Fruit fly (Drosophila melanogaster) whole organism, embryonic: ENCODE results near the gene Lcp65Ad.

ENCODE experiments used
- Atf6 ChIP-seq: fragments of 200-800 bp; sonication (Bioruptor generic); IDR thresholded peaks from 2 replicates; pipeline ENCODE4 v1.3.6; 2022; ENCODE audit warnings: missing biosample characterization, missing genetic modification characterization
- CG12155 ChIP-seq: fragments of 200-800 bp; sonication (Bioruptor generic); optimal IDR thresholded peaks from 3 replicates; lab custom pipeline; 2016; ENCODE audit warnings: missing biosample characterization, missing genetic modification characterization
- CG12299 ChIP-seq: fragments of 200-800 bp; sonication (Bioruptor generic); optimal IDR thresholded peaks from 2 replicates; lab custom pipeline; 2018; ENCODE audit warnings: missing biosample characterization, mild to moderate bottlenecking, missing genetic modification characterization
- CG13894 ChIP-seq: fragments of 200-800 bp; sonication (Bioruptor generic); optimal IDR thresholded peaks from 3 replicates; lab custom pipeline; 2018; ENCODE audit warnings: missing biosample characterization, mild to moderate bottlenecking, missing genetic modification characterization, moderate library complexity
- CG18476 ChIP-seq: fragments of 200-800 bp; sonication (Bioruptor generic); optimal IDR thresholded peaks from 2 replicates; lab custom pipeline; 2016; ENCODE audit warnings: missing biosample characterization, mild to moderate bottlenecking, missing genetic modification characterization
- CG2678 ChIP-seq: fragments of 200-800 bp; sonication (Bioruptor generic); optimal IDR thresholded peaks from 3 replicates; lab custom pipeline; 2019; ENCODE audit warnings: missing biosample characterization, mild to moderate bottlenecking, missing genetic modification characterization, moderate library complexity
- CG3065 ChIP-seq: fragments of 200-800 bp; sonication (Bioruptor generic); optimal IDR thresholded peaks from 2 replicates; lab custom pipeline; 2016; ENCODE audit warnings: missing biosample characterization, missing genetic modification characterization
- CG3163 ChIP-seq: fragments of 200-800 bp; sonication (Bioruptor generic); optimal IDR thresholded peaks from 3 replicates; lab custom pipeline; 2016; ENCODE audit warnings: missing biosample characterization, missing genetic modification characterization
- CG32532 ChIP-seq: fragments of 200-800 bp; sonication (Bioruptor generic); IDR thresholded peaks from 2 replicates; pipeline ENCODE4 v1.3.6; 2022; ENCODE audit warnings: missing biosample characterization, missing genetic modification characterization
- CG3407 ChIP-seq: fragments of 200-800 bp; sonication (Bioruptor generic); optimal IDR thresholded peaks from 2 replicates; lab custom pipeline; 2018; ENCODE audit warnings: missing biosample characterization, mild to moderate bottlenecking, missing genetic modification characterization
- CG3838 ChIP-seq: fragments of 200-800 bp; sonication (Bioruptor generic); optimal IDR thresholded peaks from 3 replicates; lab custom pipeline; 2016; ENCODE audit warnings: missing biosample characterization, missing genetic modification characterization
- CG42726 ChIP-seq: fragments of 200-800 bp; sonication (Bioruptor generic); IDR thresholded peaks from 2 replicates; pipeline ENCODE4 v1.3.6; 2022; ENCODE audit warnings: missing biosample characterization, missing genetic modification characterization; ENCODE audit not compliant: partially characterized antibody
- CG4328 ChIP-seq: fragments of 200-800 bp; sonication (Bioruptor generic); optimal IDR thresholded peaks from 3 replicates; lab custom pipeline; 2017; ENCODE audit warnings: missing biosample characterization, missing genetic modification reagents, missing genetic modification characterization
- CG4730 ChIP-seq: fragments of 200-800 bp; sonication (Bioruptor generic); IDR thresholded peaks from 2 replicates; pipeline ENCODE4 v1.3.6; 2022; ENCODE audit warnings: missing biosample characterization, missing genetic modification characterization
- CG6765 ChIP-seq: fragments of 200-800 bp; sonication (Bioruptor generic); optimal IDR thresholded peaks from 3 replicates; lab custom pipeline; 2017; ENCODE audit warnings: missing biosample characterization, mild to moderate bottlenecking, missing genetic modification characterization
- CG7839 ChIP-seq: fragments of 200-800 bp; sonication (Bioruptor generic); optimal IDR thresholded peaks from 3 replicates; lab custom pipeline; 2018; ENCODE audit warnings: missing biosample characterization, mild to moderate bottlenecking, missing genetic modification characterization, moderate library complexity
- CG8765 ChIP-seq: fragments of 200-800 bp; sonication (Bioruptor generic); IDR thresholded peaks from 2 replicates; pipeline ENCODE4 v1.3.6; 2022; ENCODE audit warnings: missing biosample characterization, missing genetic modification characterization
- D ChIP-seq, 2 experiments: fragments of 200-800 bp in 1 of 2; fragments of >200 bp in 1 of 2; sonication (Bioruptor generic) in 1 of 2; optimal IDR thresholded peaks; 2 replicates in 1 of 2; 3 replicates in 1 of 2; lab custom pipeline; 2017; ENCODE audit warnings: mild to moderate bottlenecking in 1 of 2, missing biosample characterization in 1 of 2, missing genetic modification characterization in 1 of 2, missing genetic modification reagents in 1 of 2
- Elba2 ChIP-seq: fragments of 200-800 bp; sonication (Bioruptor generic); optimal IDR thresholded peaks from 3 replicates; lab custom pipeline; 2016; ENCODE audit warnings: missing biosample characterization, missing genetic modification characterization
- H15 ChIP-seq: fragments of 200-800 bp; sonication (Bioruptor generic); IDR thresholded peaks from 3 replicates; pipeline ENCODE4 v1.3.6; 2022; ENCODE audit warnings: missing biosample characterization, missing genetic modification characterization
- Hey ChIP-seq: fragments of 200-800 bp; sonication (Bioruptor generic); optimal IDR thresholded peaks from 3 replicates; lab custom pipeline; 2018; ENCODE audit warnings: missing biosample characterization, mild to moderate bottlenecking, missing genetic modification characterization
- MBD-R2 ChIP-seq: fragments of 200-800 bp; sonication (Bioruptor generic); IDR thresholded peaks from 2 replicates; pipeline ENCODE4 v1.3.6; 2022; ENCODE audit warnings: missing biosample characterization, missing genetic modification characterization
- Oli ChIP-seq: fragments of 200-800 bp; sonication (Bioruptor generic); optimal IDR thresholded peaks from 2 replicates; lab custom pipeline; 2018; ENCODE audit warnings: missing biosample characterization, mild to moderate bottlenecking, missing genetic modification characterization, moderate library complexity
- Usf ChIP-seq: fragments of 200-800 bp; sonication (Bioruptor generic); optimal IDR thresholded peaks from 2 replicates; lab custom pipeline; 2017; ENCODE audit warnings: missing genotype, missing biosample characterization, missing genetic modification characterization
- aop ChIP-seq: fragments of 200-800 bp; sonication (Bioruptor generic); IDR thresholded peaks from 2 replicates; pipeline ENCODE4 v1.3.6; 2022; ENCODE audit warnings: missing biosample characterization, missing genetic modification characterization
- ato ChIP-seq: fragments of 200-800 bp; sonication (Bioruptor generic); IDR thresholded peaks from 2 replicates; pipeline ENCODE4 v1.3.6; 2022; ENCODE audit warnings: missing biosample characterization, missing genetic modification characterization; ENCODE audit not compliant: partially characterized antibody
- bigmax ChIP-seq: fragments of 200-800 bp; sonication (Bioruptor generic); optimal IDR thresholded peaks from 2 replicates; lab custom pipeline; 2018; ENCODE audit warnings: missing biosample characterization, mild to moderate bottlenecking, missing genetic modification characterization
- bsh ChIP-seq, 2 experiments: fragments of 200-800 bp; sonication (Bioruptor generic); optimal IDR thresholded peaks; 2 replicates each; lab custom pipeline; 2017 to 2018; ENCODE audit warnings: mild to moderate bottlenecking in 2 of 2, missing biosample characterization in 2 of 2, missing genetic modification characterization in 2 of 2, moderate library complexity in 1 of 2
- chm ChIP-seq: fragments of 200-800 bp; sonication (Bioruptor generic); IDR thresholded peaks from 2 replicates; pipeline ENCODE4 v1.3.6; 2022; ENCODE audit warnings: missing biosample characterization, missing genetic modification characterization
- cwo ChIP-seq: fragments of 200-800 bp; sonication (Bioruptor generic); optimal IDR thresholded peaks from 3 replicates; lab custom pipeline; 2017; ENCODE audit warnings: missing biosample characterization, missing genetic modification characterization, mild to moderate bottlenecking, moderate library complexity, missing genetic modification reagents
- dmrt99B ChIP-seq: fragments of 200-800 bp; sonication (Bioruptor generic); optimal IDR thresholded peaks from 2 replicates; lab custom pipeline; 2018; ENCODE audit warnings: missing biosample characterization, mild to moderate bottlenecking, missing genetic modification characterization, moderate library complexity
- esg ChIP-seq: fragments of 200-800 bp; sonication (Bioruptor generic); conservative IDR thresholded peaks from 2 replicates; pipeline ENCODE4 v1.3.6; 2022; ENCODE audit warnings: missing biosample characterization, missing genetic modification characterization
- ewg ChIP-seq: fragments of 200-800 bp; sonication (Bioruptor generic); optimal IDR thresholded peaks from 3 replicates; lab custom pipeline; 2017; ENCODE audit warnings: mild to moderate bottlenecking, missing biosample characterization, missing genetic modification reagents, missing genetic modification characterization
- gcm ChIP-seq: fragments of 200-800 bp; sonication (Bioruptor generic); optimal IDR thresholded peaks from 2 replicates; lab custom pipeline; 2019; ENCODE audit warnings: missing biosample characterization, mild to moderate bottlenecking, missing genetic modification characterization, moderate library complexity
- ham ChIP-seq: fragments of 200-800 bp; sonication (Bioruptor generic); IDR thresholded peaks from 2 replicates; pipeline ENCODE4 v1.3.6; 2022; ENCODE audit warnings: missing biosample characterization, missing genetic modification characterization
- her ChIP-seq: fragments of 200-800 bp; sonication (Bioruptor generic); optimal IDR thresholded peaks from 2 replicates; lab custom pipeline; 2016; ENCODE audit warnings: missing biosample characterization, missing genetic modification characterization
- kah ChIP-seq: fragments of 200-800 bp; sonication (Bioruptor generic); optimal IDR thresholded peaks from 2 replicates; lab custom pipeline; 2018; ENCODE audit warnings: missing biosample characterization, mild to moderate bottlenecking, missing genetic modification characterization
- ken ChIP-seq: fragments of 200-800 bp; sonication (Bioruptor generic); IDR thresholded peaks from 3 replicates; pipeline ENCODE4 v1.3.6; 2022; ENCODE audit warnings: missing biosample characterization, missing genetic modification characterization
- nmo ChIP-seq: fragments of 200-800 bp; sonication (Bioruptor generic); optimal IDR thresholded peaks from 2 replicates; lab custom pipeline; 2018; ENCODE audit warnings: missing biosample characterization, mild to moderate bottlenecking, missing genetic modification characterization, moderate library complexity
- otp ChIP-seq: fragments of 200-800 bp; sonication (Bioruptor generic); IDR thresholded peaks from 3 replicates; pipeline ENCODE4, ENCODE4 v1.3.6; 2022; ENCODE audit warnings: missing biosample characterization, missing genetic modification characterization
- psq ChIP-seq: fragments of 200-800 bp; sonication (Bioruptor generic); optimal IDR thresholded peaks from 2 replicates; lab custom pipeline; 2017; ENCODE audit warnings: missing biosample characterization, missing genetic modification characterization
- pzg ChIP-seq: fragments of 200-800 bp; sonication (Bioruptor generic); optimal IDR thresholded peaks from 3 replicates; lab custom pipeline; 2018; ENCODE audit warnings: missing biosample characterization, mild to moderate bottlenecking, missing genetic modification characterization, moderate library complexity
- sima ChIP-seq: fragments of 200-800 bp; sonication (Bioruptor generic); optimal IDR thresholded peaks from 2 replicates; lab custom pipeline; 2016; ENCODE audit warnings: missing biosample characterization, missing genetic modification characterization
- sob ChIP-seq: fragments of 200-800 bp; sonication (Bioruptor generic); IDR thresholded peaks from 2 replicates; pipeline ENCODE4 v1.3.6; 2022; ENCODE audit warnings: missing biosample characterization, missing genetic modification characterization
- tup ChIP-seq: fragments of 200-800 bp; sonication (Bioruptor generic); optimal IDR thresholded peaks from 2 replicates; lab custom pipeline; 2016; ENCODE audit warnings: missing biosample characterization, mild to moderate bottlenecking, missing genetic modification characterization, moderate library complexity
- unc-4 ChIP-seq: fragments of 200-800 bp; sonication (Bioruptor generic); IDR thresholded peaks from 2 replicates; pipeline ENCODE4 v1.3.6; 2022; ENCODE audit warnings: missing biosample characterization, missing genetic modification characterization; ENCODE audit not compliant: partially characterized antibody
- unpg ChIP-seq: fragments of 200-800 bp; sonication (Bioruptor generic); optimal IDR thresholded peaks from 3 replicates; lab custom pipeline; 2018; ENCODE audit warnings: missing biosample characterization, mild to moderate bottlenecking, missing genetic modification characterization, moderate library complexity
- zen ChIP-seq: fragments of 200-800 bp; sonication (Bioruptor generic); optimal IDR thresholded peaks from 3 replicates; lab custom pipeline; 2018; ENCODE audit warnings: missing biosample characterization, mild to moderate bottlenecking, missing genetic modification characterization, moderate library complexity
- zfh1 ChIP-seq: fragments of 200-800 bp; sonication (Bioruptor generic); IDR thresholded peaks from 3 replicates; pipeline ENCODE4 v1.3.6; 2022; ENCODE audit warnings: missing biosample characterization, missing genetic modification characterization

Lcp65Ad gene

DNA sequence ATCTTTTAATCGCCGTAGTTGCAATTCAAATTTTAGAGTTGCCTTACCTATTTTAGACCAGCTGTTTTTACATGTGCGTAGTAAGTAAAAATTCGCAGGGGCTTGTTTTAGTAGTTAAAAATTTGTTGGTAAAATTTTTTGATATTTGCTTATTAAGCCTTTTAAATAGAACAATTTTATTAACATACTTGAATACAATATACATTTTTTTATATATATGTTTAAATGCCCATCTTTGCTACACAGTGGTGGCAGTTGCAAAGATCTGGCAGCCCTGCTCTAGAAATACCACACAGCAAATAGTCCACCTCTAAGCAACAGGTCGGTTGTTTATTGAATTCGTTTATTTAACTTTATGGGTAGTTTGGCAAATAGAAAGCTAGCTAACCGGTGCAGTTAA is 48.5 kb upstream of the Lcp65Ad start, which contains the start of the genes CG10467 and loj (continued):
- TF ChIP-seq pzg (GFP tag; lab: Kevin White, UChicago) (peak; percentile 63), Hey (peak; percentile 61), bsh (GFP tag; optimal IDR thresholded peaks at IDR 0.05; lab: Kevin White, UChicago) (peak in 1 of 2 experiments; percentile 97), aop (GFP tag; lab: Robert Waterston, UW) (peak; percentile 77; the same call in 1 of the 2 replicates), CG8765 (peak; percentile 95), CG42726 (GFP tag; lab: Robert Waterston, UW) (peak; percentile 53; the same call in 1 of the 2 replicates), nmo (GFP tag; lab: Kevin White, UChicago) (peak; percentile 98), bigmax (GFP tag; lab: Kevin White, UChicago) (no peak), dmrt99B (tag; lab: Kevin White, UChicago) (peak; percentile 93), unc-4 (GFP tag; lab: Robert Waterston, UW) (peak; percentile 72), sob (GFP tag; lab: Robert Waterston, UW) (peak; percentile 98), Usf (peak; percentile 93), CG18476 (GFP tag; lab: Kevin White, UChicago) (peak; percentile 83), kah (peak; percentile 81), zen (tag; lab: Kevin White, UChicago) (peak; percentile 98), Oli (tag; lab: Kevin White, UChicago) (peak; percentile 95), CG4730 (peak; percentile 96), Atf6 (GFP tag; lab: Robert Waterston, UW) (peak; percentile 93), unpg (GFP tag; lab: Kevin White, UChicago) (peak; percentile 96), esg (peak; percentile 98), CG12155 (GFP tag; lab: Kevin White, UChicago) (peak; percentile 96), chm (GFP tag; lab: Robert Waterston, UW) (peak; percentile 93), CG3407 (GFP tag; lab: Kevin White, UChicago) (peak; percentile 84), D (optimal IDR thresholded peaks at IDR 0.05; lab: Kevin White, UChicago) (no peak), D (GFP tag; optimal IDR thresholded peaks at IDR 0.05; lab: Kevin White, UChicago) (peak; percentile 91), CG3163 (GFP tag; lab: Kevin White, UChicago) (peak; percentile 56), gcm (GFP tag; lab: Kevin White, UChicago) (peak; percentile 88), otp (GFP tag; lab: Robert Waterston, UW) (peak; percentile 94), sima (no peak), CG6765 (peak; percentile 74), zfh1 (peak; percentile 97), cwo (GFP tag; lab: Kevin White, UChicago) (peak; percentile 83), psq (GFP tag; lab: Kevin White, UChicago) (peak; percentile 91), CG13894 (tag; lab: Kevin White, UChicago) (peak; percentile 93), ham (GFP tag; lab: Robert Waterston, UW) (peak; percentile 91), CG3838 (GFP tag; lab: Kevin White, UChicago) (peak; percentile 86), ken (GFP tag; lab: Robert Waterston, UW) (peak; percentile 97), CG2678 (tag; lab: Kevin White, UChicago) (peak; percentile 95), Elba2 (peak; percentile 61), CG4328 (GFP tag; lab: Kevin White, UChicago) (peak; percentile 91), ato (GFP tag; lab: Robert Waterston, UW) (no peak; the same call in 1 of the 2 replicates), H15 (GFP tag; lab: Robert Waterston, UW) (peak; percentile 96), her (GFP tag; lab: Kevin White, UChicago) (peak; percentile 45), CG3065 (GFP tag; lab: Kevin White, UChicago) (peak; percentile 90), MBD-R2 (GFP tag; lab: Robert Waterston, UW) (peak; percentile 99), tup (GFP tag; lab: Kevin White, UChicago) (peak; percentile 88), CG12299 (tag; lab: Kevin White, UChicago) (peak; percentile 81), ewg (peak; percentile 90), CG32532 (GFP tag; lab: Robert Waterston, UW) (peak; percentile 98), CG7839 (peak; percentile 96)
